Fruit fly (Drosophila melanogaster) whole organism, embryonic: ENCODE data around the gene Oatp26F.

Experiments
- Abd-B ChIP-seq: fragments of 200-800 bp; sonication (Bioruptor generic); optimal IDR thresholded peaks from 2 replicates; lab custom pipeline; 2018; ENCODE audit warnings: missing biosample characterization, mild to moderate bottlenecking, missing genetic modification characterization, moderate library complexity
- Atf-2 ChIP-seq: fragments of 200-800 bp; sonication (Bioruptor generic); optimal IDR thresholded peaks from 2 replicates; lab custom pipeline; 2016; ENCODE audit warnings: missing biosample characterization, missing genetic modification characterization
- Bgb ChIP-seq: fragments of 200-800 bp; sonication (Bioruptor generic); IDR thresholded peaks from 2 replicates; pipeline ENCODE4 v1.3.6; 2022; ENCODE audit warnings: missing biosample characterization, missing genetic modification characterization; ENCODE audit not compliant: partially characterized antibody
- BtbVII ChIP-seq: fragments of 200-800 bp; sonication (Bioruptor generic); optimal IDR thresholded peaks from 3 replicates; lab custom pipeline; 2017; ENCODE audit warnings: missing biosample characterization, mild to moderate bottlenecking, missing genetic modification characterization
- C15 ChIP-seq: fragments of 200-800 bp; sonication (Bioruptor generic); IDR thresholded peaks from 3 replicates; pipeline ENCODE4 v1.3.6; 2022; ENCODE audit warnings: missing biosample characterization, missing genetic modification characterization
- CG11085 ChIP-seq: fragments of 200-800 bp; sonication (Bioruptor generic); IDR thresholded peaks from 2 replicates; pipeline ENCODE4 v1.3.6; 2022; ENCODE audit warnings: missing biosample characterization, missing genetic modification characterization
- CG12391 ChIP-seq: fragments of 200-800 bp; sonication (Bioruptor generic); optimal IDR thresholded peaks from 3 replicates; lab custom pipeline; 2018; ENCODE audit warnings: missing biosample characterization, mild to moderate bottlenecking, missing genetic modification characterization, moderate library complexity
- CG13296 ChIP-seq: fragments of 200-800 bp; sonication (Bioruptor generic); optimal IDR thresholded peaks from 3 replicates; lab custom pipeline; 2018; ENCODE audit warnings: missing biosample characterization, mild to moderate bottlenecking, missing genetic modification characterization
- CG14965 ChIP-seq: fragments of 200-800 bp; sonication (Bioruptor generic); optimal IDR thresholded peaks from 2 replicates; lab custom pipeline; 2016; ENCODE audit warnings: missing biosample characterization, missing genetic modification characterization, borderline replicate concordance
- CG15011 ChIP-seq: fragments of 200-800 bp; sonication (Bioruptor generic); optimal IDR thresholded peaks from 3 replicates; lab custom pipeline; 2018; ENCODE audit warnings: missing biosample characterization, mild to moderate bottlenecking, missing genetic modification characterization
- CG18599 ChIP-seq: fragments of 200-800 bp; sonication (Bioruptor generic); optimal IDR thresholded peaks from 3 replicates; lab custom pipeline; 2017; ENCODE audit warnings: missing biosample characterization, missing genetic modification characterization, mild to moderate bottlenecking, moderate library complexity, missing genetic modification reagents
- CG2116 ChIP-seq: fragments of 200-800 bp; sonication (Bioruptor generic); optimal IDR thresholded peaks from 3 replicates; lab custom pipeline; 2018; ENCODE audit warnings: missing biosample characterization, mild to moderate bottlenecking, missing genetic modification characterization
- CG2129 ChIP-seq: fragments of 200-800 bp; sonication (Bioruptor generic); IDR thresholded peaks from 2 replicates; pipeline ENCODE4 v1.3.6; 2022; ENCODE audit warnings: missing biosample characterization, missing genetic modification characterization; ENCODE audit not compliant: partially characterized antibody
- CG30020 ChIP-seq: fragments of 200-800 bp; optimal IDR thresholded peaks from 2 replicates; lab custom pipeline; 2019; ENCODE audit warnings: missing biosample characterization, mild to moderate bottlenecking, missing genetic modification characterization, moderate library complexity
- CG30403 ChIP-seq: fragments of 200-800 bp; sonication (Bioruptor generic); optimal IDR thresholded peaks from 3 replicates; lab custom pipeline; 2016; ENCODE audit warnings: missing biosample characterization, missing genetic modification characterization
- CG30431 ChIP-seq: fragments of 200-800 bp; sonication (Bioruptor generic); optimal IDR thresholded peaks from 2 replicates; lab custom pipeline; 2017; ENCODE audit warnings: missing biosample characterization, missing genetic modification characterization
- CG31365 ChIP-seq: fragments of 200-800 bp; sonication (Bioruptor generic); optimal IDR thresholded peaks from 2 replicates; lab custom pipeline; 2018; ENCODE audit warnings: missing biosample characterization, mild to moderate bottlenecking, missing genetic modification characterization
- CG32772 ChIP-seq: fragments of 200-800 bp; sonication (Bioruptor generic); IDR thresholded peaks from 2 replicates; pipeline ENCODE4 v1.3.6; 2022; ENCODE audit warnings: missing biosample characterization, missing genetic modification characterization
- CG34376 ChIP-seq: fragments of 200-800 bp; sonication (Bioruptor generic); optimal IDR thresholded peaks from 2 replicates; lab custom pipeline; 2018; ENCODE audit warnings: missing biosample characterization, mild to moderate bottlenecking, missing genetic modification characterization
- CG3838 ChIP-seq: fragments of 200-800 bp; sonication (Bioruptor generic); optimal IDR thresholded peaks from 3 replicates; lab custom pipeline; 2016; ENCODE audit warnings: missing biosample characterization, missing genetic modification characterization
- CG5953 ChIP-seq: fragments of 200-800 bp; sonication (Bioruptor generic); IDR thresholded peaks from 2 replicates; pipeline ENCODE4 v1.3.6; 2022; ENCODE audit warnings: missing biosample characterization, missing genetic modification characterization
- CG7839 ChIP-seq: fragments of 200-800 bp; sonication (Bioruptor generic); optimal IDR thresholded peaks from 3 replicates; lab custom pipeline; 2018; ENCODE audit warnings: missing biosample characterization, mild to moderate bottlenecking, missing genetic modification characterization, moderate library complexity
- CG8359 ChIP-seq: fragments of 200-800 bp; sonication (Bioruptor generic); optimal IDR thresholded peaks from 2 replicates; lab custom pipeline; 2017; ENCODE audit warnings: missing biosample characterization, mild to moderate bottlenecking, missing genetic modification characterization, borderline replicate concordance
- CG8388 ChIP-seq: fragments of 200-800 bp; sonication (Bioruptor generic); optimal IDR thresholded peaks from 2 replicates; lab custom pipeline; 2019; ENCODE audit warnings: missing biosample characterization, mild to moderate bottlenecking, missing genetic modification characterization, moderate library complexity
- CTCF ChIP-seq: fragments of 200-800 bp; sonication (Bioruptor generic); optimal IDR thresholded peaks from 2 replicates; lab custom pipeline; 2017; ENCODE audit warnings: missing biosample characterization, mild to moderate bottlenecking, missing genetic modification characterization, moderate library complexity
- CoRest ChIP-seq: fragments of 200-800 bp; sonication (Bioruptor generic); optimal IDR thresholded peaks from 3 replicates; lab custom pipeline; 2018; ENCODE audit warnings: missing biosample characterization, mild to moderate bottlenecking, missing genetic modification characterization, moderate library complexity
- CrebB ChIP-seq: fragments of 200-800 bp; sonication (Bioruptor generic); optimal IDR thresholded peaks from 3 replicates; lab custom pipeline; 2018; ENCODE audit warnings: missing biosample characterization, mild to moderate bottlenecking, missing genetic modification characterization
- Ets97D ChIP-seq: fragments of 200-800 bp; sonication (Bioruptor generic); optimal IDR thresholded peaks from 3 replicates; lab custom pipeline; 2016; ENCODE audit warnings: missing biosample characterization, missing genetic modification characterization
- Fer1 ChIP-seq: fragments of 200-800 bp; sonication (Bioruptor generic); optimal IDR thresholded peaks from 2 replicates; lab custom pipeline; 2017; ENCODE audit warnings: missing biosample characterization, mild to moderate bottlenecking, missing genetic modification characterization
- H2.0 ChIP-seq: fragments of 200-800 bp; sonication (Bioruptor generic); IDR thresholded peaks from 2 replicates; pipeline ENCODE4 v1.3.6; 2022; ENCODE audit warnings: missing biosample characterization, missing genetic modification characterization
- Lhr ChIP-seq: fragments of 200-800 bp; sonication (Bioruptor generic); optimal IDR thresholded peaks from 3 replicates; lab custom pipeline; 2017; ENCODE audit warnings: mild to moderate bottlenecking, missing biosample characterization, missing genetic modification reagents, missing genetic modification characterization
- Lpt ChIP-seq: fragments of >200 bp; optimal IDR thresholded peaks from 2 replicates; lab custom pipeline; 2018; ENCODE audit warnings: missing biosample characterization, missing genetic modification characterization
- Optix ChIP-seq: fragments of 200-800 bp; sonication (Bioruptor generic); IDR thresholded peaks from 3 replicates; pipeline ENCODE4 v1.3.6; 2022; ENCODE audit warnings: missing biosample characterization, missing genetic modification characterization
- Sry-β ChIP-seq: fragments of 200-800 bp; sonication (Bioruptor generic); optimal IDR thresholded peaks from 2 replicates; lab custom pipeline; 2018; ENCODE audit warnings: missing biosample characterization, mild to moderate bottlenecking, missing genetic modification characterization, moderate library complexity
- Ssrp ChIP-seq: fragments of 200-800 bp; sonication (Bioruptor generic); optimal IDR thresholded peaks from 2 replicates; lab custom pipeline; 2018; ENCODE audit warnings: missing biosample characterization, mild to moderate bottlenecking, missing genetic modification characterization, moderate library complexity
- ac ChIP-seq: fragments of 200-800 bp; sonication (Bioruptor generic); optimal IDR thresholded peaks from 3 replicates; lab custom pipeline; 2017; ENCODE audit warnings: missing biosample characterization, mild to moderate bottlenecking, missing genetic modification characterization
- ase ChIP-seq: fragments of 200-800 bp; sonication (Bioruptor generic); IDR thresholded peaks from 3 replicates; pipeline ENCODE4 v1.3.6; 2022; ENCODE audit warnings: missing biosample characterization, missing genetic modification characterization
- ash1 ChIP-seq: fragments of 200-800 bp; sonication (Bioruptor generic); optimal IDR thresholded peaks from 2 replicates; lab custom pipeline; 2018; ENCODE audit warnings: missing biosample characterization, mild to moderate bottlenecking, missing genetic modification characterization
- ato ChIP-seq: fragments of 200-800 bp; sonication (Bioruptor generic); IDR thresholded peaks from 2 replicates; pipeline ENCODE4 v1.3.6; 2022; ENCODE audit warnings: missing biosample characterization, missing genetic modification characterization; ENCODE audit not compliant: partially characterized antibody
- crp ChIP-seq, 2 experiments: fragments of 200-800 bp; sonication (Bioruptor generic); optimal IDR thresholded peaks; 2 replicates in 1 of 2; 3 replicates in 1 of 2; lab custom pipeline; 2017; ENCODE audit warnings: missing biosample characterization in 2 of 2, missing genetic modification characterization in 2 of 2, mild to moderate bottlenecking in 1 of 2, moderate library complexity in 1 of 2
- eyg ChIP-seq: fragments of 200-800 bp; sonication (Bioruptor generic); optimal IDR thresholded peaks from 3 replicates; lab custom pipeline; 2016; ENCODE audit warnings: missing biosample characterization, missing genetic modification characterization
- ftz-f1 ChIP-seq: fragments of 200-800 bp; sonication (Bioruptor generic); optimal IDR thresholded peaks from 2 replicates; lab custom pipeline; 2016; ENCODE audit warnings: missing biosample characterization, missing genetic modification characterization
- gcm2 ChIP-seq: fragments of 200-800 bp; sonication (Bioruptor generic); optimal IDR thresholded peaks from 2 replicates; lab custom pipeline; 2016; ENCODE audit warnings: missing biosample characterization, missing genetic modification characterization
- row ChIP-seq: fragments of 200-800 bp; sonication (Bioruptor generic); IDR thresholded peaks from 3 replicates; pipeline ENCODE4 v1.3.6; 2022; ENCODE audit warnings: missing biosample characterization, missing genetic modification characterization
- sc ChIP-seq, 3 experiments: fragments of >200 bp in 2 of 3; fragments of 200-800 bp in 1 of 3; sonication (Bioruptor generic) in 1 of 3; optimal IDR thresholded peaks; 2 replicates in 2 of 3; 3 replicates in 1 of 3; lab custom pipeline; 2017; ENCODE audit warnings: mild to moderate bottlenecking in 1 of 3, missing biosample characterization in 1 of 3, missing genetic modification characterization in 1 of 3, missing genetic modification reagents in 1 of 3
- sqz ChIP-seq: fragments of 200-800 bp; sonication (Bioruptor generic); optimal IDR thresholded peaks from 3 replicates; lab custom pipeline; 2018; ENCODE audit warnings: missing biosample characterization, mild to moderate bottlenecking, missing genetic modification characterization
- sr ChIP-seq: fragments of 200-800 bp; sonication (Bioruptor generic); IDR thresholded peaks from 3 replicates; pipeline ENCODE4 v1.3.6; 2022; ENCODE audit warnings: missing biosample characterization, missing genetic modification characterization
- tin ChIP-seq: fragments of 200-800 bp; sonication (Bioruptor generic); optimal IDR thresholded peaks from 3 replicates; lab custom pipeline; 2016; ENCODE audit warnings: missing biosample characterization, missing genetic modification characterization
- z ChIP-seq: fragments of 200-800 bp; sonication (Bioruptor generic); IDR thresholded peaks from 3 replicates; pipeline ENCODE4 v1.3.6; 2022; ENCODE audit warnings: missing biosample characterization, missing genetic modification characterization
- zf30C ChIP-seq: fragments of 200-800 bp; sonication (Bioruptor generic); optimal IDR thresholded peaks from 3 replicates; lab custom pipeline; 2018; ENCODE audit warnings: missing biosample characterization, mild to moderate bottlenecking, missing genetic modification characterization

The Oatp26F gene

DNA sequence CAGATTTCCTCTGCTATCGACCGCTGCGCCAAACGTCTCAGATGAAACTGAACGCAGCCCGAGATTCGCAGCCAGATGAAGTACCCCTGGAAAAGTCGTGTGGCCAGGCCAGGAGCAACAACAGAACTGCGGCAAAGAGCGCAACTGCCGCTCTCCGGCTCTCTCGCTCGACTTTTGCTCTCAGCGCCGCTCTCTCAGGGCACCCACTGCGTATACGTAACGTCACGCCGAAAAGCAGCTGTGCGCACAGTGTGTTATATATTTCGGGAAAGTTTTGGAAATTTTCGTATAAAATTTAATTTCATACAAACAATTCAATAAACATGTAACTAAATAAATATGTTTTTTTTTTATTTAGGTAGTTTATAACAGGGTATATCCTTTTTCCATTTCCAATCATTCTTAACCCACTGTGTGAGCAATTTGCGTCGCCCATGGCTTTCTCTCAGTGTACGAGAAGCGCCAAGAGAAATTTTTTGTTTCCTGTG is 31.1 kb downstream of the Oatp26F start, which contains the start of gene Dpp10 (continued):
- TF ChIP-seq eyg (GFP tag; lab: Kevin White, UChicago) (peak; percentile 85), CrebB (peak; percentile 90), Optix (peak; percentile 90), ase (GFP tag; lab: Robert Waterston, UW) (peak; percentile 88), Ets97D (GFP tag; lab: Kevin White, UChicago) (peak; percentile 55), CG30403 (GFP tag; lab: Kevin White, UChicago) (peak; percentile 95), Bgb (no peak), Lpt (GFP tag; lab: Kevin White, UChicago) (no peak), CG34376 (GFP tag; lab: Kevin White, UChicago) (peak; percentile 93), ftz-f1 (peak; percentile 25), CG15011 (peak; percentile 85), CG30020 (tag; lab: Kevin White, UChicago) (no peak), H2.0 (GFP tag; lab: Robert Waterston, UW) (peak; percentile 93), CG2116 (peak; percentile 39), CG3838 (GFP tag; lab: Kevin White, UChicago) (peak; percentile 55), CG8388 (GFP tag; lab: Kevin White, UChicago) (peak; percentile 65), ato (no peak), CG2129 (GFP tag; lab: Robert Waterston, UW) (no peak), crp (GFP tag; optimal IDR thresholded peaks at IDR 0.05; lab: Kevin White, UChicago) (peak in 1 of 2 experiments; percentile 57), CTCF (GFP tag; lab: Kevin White, UChicago) (no peak), ash1 (GFP tag; lab: Kevin White, UChicago) (peak; percentile 1), CG5953 (GFP tag; lab: Robert Waterston, UW) (peak; percentile 86), CG32772 (GFP tag; lab: Robert Waterston, UW) (peak; percentile 93), ac (GFP tag; lab: Kevin White, UChicago) (no peak), CG11085 (GFP tag; lab: Robert Waterston, UW) (peak; percentile 95), CG8359 (GFP tag; lab: Kevin White, UChicago) (no peak), sc (optimal IDR thresholded peaks at IDR 0.05; lab: Kevin White, UChicago) (no peak), sc (GFP tag; optimal IDR thresholded peaks at IDR 0.05; lab: Kevin White, UChicago) (peak; percentile 61), CG12391 (tag; lab: Kevin White, UChicago) (peak; percentile 90), row (GFP tag; lab: Robert Waterston, UW) (peak; percentile 98), Ssrp (tag; lab: Kevin White, UChicago) (peak; percentile 68), gcm2 (GFP tag; lab: Kevin White, UChicago) (peak; percentile 78), tin (peak; percentile 83), zf30C (peak; percentile 65), z (GFP tag; lab: Robert Waterston, UW) (0 out of 3 replicates have a peak, but pooled peaks have one; percentile 37), Lhr (peak; percentile 9), C15 (GFP tag; lab: Robert Waterston, UW) (peak; percentile 94), Abd-B (GFP tag; lab: Kevin White, UChicago) (peak; percentile 81), sqz (GFP tag; lab: Kevin White, UChicago) (peak; percentile 68), Atf-2 (GFP tag; lab: Kevin White, UChicago) (peak; percentile 72), sr (GFP tag; lab: Robert Waterston, UW) (peak; percentile 65; the same call in 1 of the 3 replicates), CG31365 (tag; lab: Kevin White, UChicago) (peak; percentile 53), CoRest (peak; percentile 91), CG13296 (GFP tag; lab: Kevin White, UChicago) (peak; percentile 94), CG14965 (GFP tag; lab: Kevin White, UChicago) (no peak), CG30431 (peak; percentile 26), Sry-β (GFP tag; lab: Kevin White, UChicago) (no peak), CG18599 (GFP tag; lab: Kevin White, UChicago) (peak; percentile 98), BtbVII (GFP tag; lab: Kevin White, UChicago) (peak; percentile 91), CG7839 (tag; lab: Kevin White, UChicago) (peak; percentile 94), Fer1 (GFP tag; lab: Kevin White, UChicago) (peak; percentile 97)
